Fruit fly (Drosophila melanogaster) whole organism, embryonic: ENCODE results near the gene CG33235.

ENCODE experiments used
- B-H1 ChIP-seq: fragments of 200-800 bp; sonication (Bioruptor generic); IDR thresholded peaks from 3 replicates; pipeline ENCODE4 v1.3.6; 2022; ENCODE audit warnings: missing biosample characterization, missing genetic modification characterization
- BtbVII ChIP-seq: fragments of 200-800 bp; sonication (Bioruptor generic); optimal IDR thresholded peaks from 3 replicates; lab custom pipeline; 2017; ENCODE audit warnings: missing biosample characterization, mild to moderate bottlenecking, missing genetic modification characterization
- CG1024 ChIP-seq: fragments of 200-800 bp; sonication (Bioruptor generic); IDR thresholded peaks from 2 replicates; pipeline ENCODE4 v1.3.6; 2022; ENCODE audit warnings: missing biosample characterization, missing genetic modification characterization
- CG10654 ChIP-seq: fragments of 200-800 bp; sonication (Bioruptor generic); optimal IDR thresholded peaks from 2 replicates; lab custom pipeline; 2016; ENCODE audit warnings: missing biosample characterization, missing genetic modification characterization
- CG12104 ChIP-seq: fragments of 200-800 bp; sonication (Bioruptor generic); optimal IDR thresholded peaks from 3 replicates; lab custom pipeline; 2016; ENCODE audit warnings: missing biosample characterization, missing genetic modification characterization
- CG12744 ChIP-seq: fragments of 200-800 bp; sonication (Bioruptor generic); optimal IDR thresholded peaks from 2 replicates; lab custom pipeline; 2016; ENCODE audit warnings: missing biosample characterization, missing genetic modification characterization
- CG12769 ChIP-seq: fragments of 200-800 bp; sonication (Bioruptor generic); optimal IDR thresholded peaks from 2 replicates; lab custom pipeline; 2019; ENCODE audit warnings: missing biosample characterization, mild to moderate bottlenecking, missing genetic modification characterization, moderate library complexity
- CG1792 ChIP-seq: fragments of 200-800 bp; sonication (Bioruptor generic); optimal IDR thresholded peaks from 2 replicates; lab custom pipeline; 2016; ENCODE audit warnings: missing biosample characterization, missing genetic modification characterization
- CG2202 ChIP-seq: fragments of 200-800 bp; sonication (Bioruptor generic); optimal IDR thresholded peaks from 2 replicates; lab custom pipeline; 2018; ENCODE audit warnings: missing biosample characterization, mild to moderate bottlenecking, missing genetic modification characterization
- CG3065 ChIP-seq: fragments of 200-800 bp; sonication (Bioruptor generic); optimal IDR thresholded peaks from 2 replicates; lab custom pipeline; 2016; ENCODE audit warnings: missing biosample characterization, missing genetic modification characterization
- CG34376 ChIP-seq: fragments of 200-800 bp; sonication (Bioruptor generic); optimal IDR thresholded peaks from 2 replicates; lab custom pipeline; 2018; ENCODE audit warnings: missing biosample characterization, mild to moderate bottlenecking, missing genetic modification characterization
- CG34422 ChIP-seq: fragments of 200-800 bp; sonication (Bioruptor generic); IDR thresholded peaks from 3 replicates; pipeline ENCODE4 v1.3.6; 2022; ENCODE audit warnings: missing biosample characterization, missing genetic modification characterization
- CG4404 ChIP-seq: fragments of 200-800 bp; sonication (Bioruptor generic); IDR thresholded peaks from 2 replicates; pipeline ENCODE4 v1.3.6; 2022; ENCODE audit warnings: missing biosample characterization, missing genetic modification characterization
- CG6254 ChIP-seq: fragments of 200-800 bp; sonication (Bioruptor generic); optimal IDR thresholded peaks from 3 replicates; lab custom pipeline; 2017; ENCODE audit warnings: mild to moderate bottlenecking, missing biosample characterization, missing genetic modification reagents, missing genetic modification characterization
- CG8089 ChIP-seq: fragments of 200-800 bp; sonication (Bioruptor generic); optimal IDR thresholded peaks from 3 replicates; lab custom pipeline; 2016; ENCODE audit warnings: missing biosample characterization, missing genetic modification characterization
- CG9797 ChIP-seq: fragments of 200-800 bp; sonication (Bioruptor generic); optimal IDR thresholded peaks from 3 replicates; lab custom pipeline; 2018; ENCODE audit warnings: missing biosample characterization, mild to moderate bottlenecking, missing genetic modification characterization
- CG9876 ChIP-seq: fragments of 200-800 bp; sonication (Bioruptor generic); optimal IDR thresholded peaks from 2 replicates; lab custom pipeline; 2016; ENCODE audit warnings: missing biosample characterization, missing genetic modification characterization
- Dfd ChIP-seq, 2 experiments: fragments of >200 bp; optimal IDR thresholded peaks; 2 replicates each; lab custom pipeline; 2017; ENCODE audit warnings: missing biosample characterization in 2 of 2, missing genetic modification characterization in 2 of 2
- Fer2 ChIP-seq: fragments of 200-800 bp; sonication (Bioruptor generic); optimal IDR thresholded peaks from 2 replicates; lab custom pipeline; 2018; ENCODE audit warnings: missing biosample characterization, mild to moderate bottlenecking, missing genetic modification characterization, moderate library complexity
- H15 ChIP-seq: fragments of 200-800 bp; sonication (Bioruptor generic); IDR thresholded peaks from 3 replicates; pipeline ENCODE4 v1.3.6; 2022; ENCODE audit warnings: missing biosample characterization, missing genetic modification characterization
- HLHmδ ChIP-seq: fragments of 200-800 bp; sonication (Bioruptor generic); optimal IDR thresholded peaks from 2 replicates; lab custom pipeline; 2018; ENCODE audit warnings: missing biosample characterization, mild to moderate bottlenecking, missing genetic modification characterization, moderate library complexity
- Hmx ChIP-seq: fragments of 200-800 bp; sonication (Bioruptor generic); optimal IDR thresholded peaks from 2 replicates; lab custom pipeline; 2016; ENCODE audit warnings: missing biosample characterization, missing genetic modification characterization
- Lim3 ChIP-seq: fragments of 200-800 bp; sonication (Bioruptor generic); IDR thresholded peaks from 2 replicates; pipeline ENCODE4 v1.3.6; 2022; ENCODE audit warnings: missing biosample characterization, missing genetic modification characterization
- Nf-YB ChIP-seq: fragments of 200-800 bp; sonication (Bioruptor generic); optimal IDR thresholded peaks from 3 replicates; lab custom pipeline; 2019; ENCODE audit warnings: missing biosample characterization, mild to moderate bottlenecking, missing genetic modification characterization, moderate library complexity
- Sin3A ChIP-seq: fragments of >200 bp; optimal IDR thresholded peaks from 2 replicates; lab custom pipeline; 2018
- Sox100B ChIP-seq: fragments of 200-800 bp; sonication (Bioruptor generic); optimal IDR thresholded peaks from 3 replicates; lab custom pipeline; 2018; ENCODE audit warnings: missing biosample characterization, mild to moderate bottlenecking, missing genetic modification characterization
- crc ChIP-seq: fragments of 200-800 bp; sonication (Bioruptor generic); optimal IDR thresholded peaks from 2 replicates; lab custom pipeline; 2016; ENCODE audit warnings: missing biosample characterization, missing genetic modification characterization
- cwo ChIP-seq: fragments of 200-800 bp; sonication (Bioruptor generic); optimal IDR thresholded peaks from 3 replicates; lab custom pipeline; 2017; ENCODE audit warnings: missing biosample characterization, missing genetic modification characterization, mild to moderate bottlenecking, moderate library complexity, missing genetic modification reagents
- dati ChIP-seq: fragments of 200-800 bp; sonication (Bioruptor generic); IDR thresholded peaks from 2 replicates; pipeline ENCODE4 v1.3.6; 2022; ENCODE audit warnings: missing biosample characterization, missing genetic modification characterization
- disco-r ChIP-seq: fragments of 200-800 bp; sonication (Bioruptor generic); optimal IDR thresholded peaks from 2 replicates; lab custom pipeline; 2016; ENCODE audit warnings: missing biosample characterization, missing genetic modification characterization
- fd102C ChIP-seq: fragments of 200-800 bp; sonication (Bioruptor generic); optimal IDR thresholded peaks from 2 replicates; lab custom pipeline; 2018; ENCODE audit warnings: missing biosample characterization, mild to moderate bottlenecking, missing genetic modification characterization, moderate library complexity
- fru ChIP-seq: fragments of >200 bp; optimal IDR thresholded peaks from 2 replicates; lab custom pipeline; 2017
- hbn ChIP-seq: fragments of 200-800 bp; sonication (Bioruptor generic); IDR thresholded peaks from 2 replicates; pipeline ENCODE4 v1.3.6; 2022; ENCODE audit warnings: missing biosample characterization, missing genetic modification characterization; ENCODE audit not compliant: partially characterized antibody
- hth ChIP-seq: fragments of >200 bp; optimal IDR thresholded peaks from 2 replicates; lab custom pipeline; 2017; ENCODE audit warnings: inconsistent platforms
- inv ChIP-seq: fragments of 200-800 bp; sonication (Bioruptor generic); IDR thresholded peaks from 2 replicates; pipeline ENCODE4 v1.3.6; 2022; ENCODE audit warnings: missing biosample characterization, missing genetic modification characterization; ENCODE audit not compliant: partially characterized antibody
- knrl ChIP-seq: fragments of 200-800 bp; sonication (Bioruptor generic); IDR thresholded peaks from 3 replicates; pipeline ENCODE4 v1.3.6; 2022; ENCODE audit warnings: missing biosample characterization, missing genetic modification characterization; ENCODE audit not compliant: partially characterized antibody
- lov ChIP-seq, 2 experiments: fragments of 200-800 bp in 1 of 2; fragments of >200 bp in 1 of 2; sonication (Bioruptor generic) in 1 of 2; IDR thresholded peaks in 1 of 2; optimal IDR thresholded peaks in 1 of 2; 2 replicates in 1 of 2; 3 replicates in 1 of 2; pipeline versions ENCODE4 v1.3.6 to Lab custom; 2017 to 2022; ENCODE audit warnings: missing biosample characterization in 1 of 2, missing genetic modification characterization in 1 of 2
- nau ChIP-seq: fragments of 200-800 bp; sonication (Bioruptor generic); optimal IDR thresholded peaks from 3 replicates; lab custom pipeline; 2017; ENCODE audit warnings: missing biosample characterization, mild to moderate bottlenecking, missing genetic modification characterization, missing genetic modification reagents
- oc ChIP-seq: fragments of 200-800 bp; sonication (Bioruptor generic); optimal IDR thresholded peaks from 2 replicates; lab custom pipeline; 2018; ENCODE audit warnings: missing biosample characterization, mild to moderate bottlenecking, missing genetic modification characterization, moderate library complexity
- otp ChIP-seq: fragments of 200-800 bp; sonication (Bioruptor generic); IDR thresholded peaks from 3 replicates; pipeline ENCODE4, ENCODE4 v1.3.6; 2022; ENCODE audit warnings: missing biosample characterization, missing genetic modification characterization
- peb ChIP-seq: fragments of 200-800 bp; sonication (Bioruptor generic); IDR thresholded peaks from 2 replicates; pipeline ENCODE4 v1.3.6; 2022; ENCODE audit warnings: missing biosample characterization, missing genetic modification characterization
- pfk ChIP-seq: fragments of 200-800 bp; sonication (Bioruptor generic); optimal IDR thresholded peaks from 2 replicates; lab custom pipeline; 2018; ENCODE audit warnings: missing biosample characterization, mild to moderate bottlenecking, missing genetic modification characterization, moderate library complexity
- prd ChIP-seq, 3 experiments: fragments of >200 bp in 2 of 3; fragments of 200-800 bp in 1 of 3; sonication (Bioruptor generic) in 1 of 3; optimal IDR thresholded peaks in 2 of 3; IDR thresholded peaks in 1 of 3; 2 replicates in 2 of 3; 3 replicates in 1 of 3; pipeline versions ENCODE4 v1.3.6 to Lab custom; 2017 to 2022; ENCODE audit warnings: missing biosample characterization in 1 of 3, missing genetic modification characterization in 1 of 3
- pzg ChIP-seq: fragments of 200-800 bp; sonication (Bioruptor generic); optimal IDR thresholded peaks from 3 replicates; lab custom pipeline; 2018; ENCODE audit warnings: missing biosample characterization, mild to moderate bottlenecking, missing genetic modification characterization, moderate library complexity
- repo ChIP-seq: fragments of 200-800 bp; sonication (Bioruptor generic); optimal IDR thresholded peaks from 2 replicates; lab custom pipeline; 2016; ENCODE audit warnings: missing biosample characterization, missing genetic modification characterization
- shn ChIP-seq: fragments of 200-800 bp; sonication (Bioruptor generic); optimal IDR thresholded peaks from 3 replicates; lab custom pipeline; 2016; ENCODE audit warnings: missing biosample characterization, missing genetic modification characterization
- trh ChIP-seq: fragments of 200-800 bp; sonication (Bioruptor generic); optimal IDR thresholded peaks from 2 replicates; lab custom pipeline; 2016; ENCODE audit warnings: missing biosample characterization, missing genetic modification characterization
- tx ChIP-seq: fragments of 200-800 bp; sonication (Bioruptor generic); optimal IDR thresholded peaks from 2 replicates; lab custom pipeline; 2016; ENCODE audit warnings: missing biosample characterization, missing genetic modification characterization
- vnd ChIP-seq: fragments of 200-800 bp; sonication (Bioruptor generic); IDR thresholded peaks from 3 replicates; pipeline ENCODE4 v1.3.6; 2022; ENCODE audit warnings: missing biosample characterization, missing genetic modification characterization; ENCODE audit not compliant: partially characterized antibody
- wdn ChIP-seq: fragments of 200-800 bp; sonication (Bioruptor generic); IDR thresholded peaks from 2 replicates; pipeline ENCODE4 v1.3.6; 2022; ENCODE audit warnings: missing biosample characterization, missing genetic modification characterization

Gene CG33235

dm6 chrX:11494731-11495277, 3.4 kb upstream of the CG33235 start (continued):
- no peak for TF ChIP-seq wdn (GFP tag; lab: Robert Waterston, UW)
- TF ChIP-seq dati (GFP tag; lab: Robert Waterston, UW): no peak
- peak; percentile 41 for TF ChIP-seq tx
- no peak for TF ChIP-seq fd102C (GFP tag; lab: Kevin White, UChicago)
- no peak for TF ChIP-seq BtbVII (GFP tag; lab: Kevin White, UChicago)
- peak; percentile 80 for TF ChIP-seq CG2202 (tag; lab: Kevin White, UChicago)
- TF ChIP-seq CG9797: peak; percentile 7
- no peak for TF ChIP-seq hth (lab: Kevin White, UChicago)
- TF ChIP-seq oc (tag; lab: Kevin White, UChicago): peak; percentile 53
- peak; percentile 25 for TF ChIP-seq CG3065 (GFP tag; lab: Kevin White, UChicago)
- no peak for TF ChIP-seq Lim3 (GFP tag; lab: Robert Waterston, UW)
- peak; percentile 47 for TF ChIP-seq trh (GFP tag; lab: Kevin White, UChicago)
- no peak for TF ChIP-seq vnd
- no peak for TF ChIP-seq B-H1 (GFP tag; lab: Robert Waterston, UW)
- no peak for TF ChIP-seq H15
- TF ChIP-seq Fer2 (tag; lab: Kevin White, UChicago): no peak
- TF ChIP-seq lov (optimal IDR thresholded peaks at IDR 0.05; lab: Kevin White, UChicago): no peak
- TF ChIP-seq lov (GFP tag; IDR thresholded peaks at IDR 0.05; lab: Robert Waterston, UW): 0 out of 3 replicates have a peak, but pooled peaks have one; percentile 33
- TF ChIP-seq crc: peak; percentile 45
- no peak for TF ChIP-seq inv (GFP tag; lab: Robert Waterston, UW)
- peak; percentile 54 for TF ChIP-seq repo (GFP tag; lab: Kevin White, UChicago)
- no peak for TF ChIP-seq hbn (GFP tag; lab: Robert Waterston, UW)
- peak; percentile 55 for TF ChIP-seq CG12104 (GFP tag; lab: Kevin White, UChicago)
- TF ChIP-seq otp (GFP tag; lab: Robert Waterston, UW): no peak
- peak; percentile 62 for TF ChIP-seq CG8089 (GFP tag; lab: Kevin White, UChicago)
- TF ChIP-seq shn (GFP tag; lab: Kevin White, UChicago): peak; percentile 78
- peak; percentile 58 for TF ChIP-seq Nf-YB (GFP tag; lab: Kevin White, UChicago)
- TF ChIP-seq CG34422 (GFP tag; lab: Robert Waterston, UW): peak; percentile 61; the same call in 1 of the 3 replicates
- peak; percentile 78 for TF ChIP-seq CG6254
- TF ChIP-seq CG9876 (GFP tag; lab: Kevin White, UChicago): peak; percentile 39
- TF ChIP-seq fru (lab: Kevin White, UChicago): no peak
- TF ChIP-seq Sox100B (GFP tag; lab: Kevin White, UChicago): peak; percentile 77
- peak; percentile 52 for TF ChIP-seq CG10654
- no peak for TF ChIP-seq Hmx (GFP tag; lab: Kevin White, UChicago)
- peak; percentile 44 for TF ChIP-seq nau (GFP tag; lab: Kevin White, UChicago)
- no peak for TF ChIP-seq CG1024 (GFP tag; lab: Robert Waterston, UW)
- no peak for TF ChIP-seq CG12744
- peak; percentile 55 for TF ChIP-seq CG12769 (tag; lab: Kevin White, UChicago)
- TF ChIP-seq disco-r (GFP tag; lab: Kevin White, UChicago): peak; percentile 30
- peak; percentile 47; the same call in 1 of the 2 replicates for TF ChIP-seq peb (GFP tag; lab: Robert Waterston, UW)
- no peak for TF ChIP-seq CG34376 (GFP tag; lab: Kevin White, UChicago)
- TF ChIP-seq pfk (GFP tag; lab: Kevin White, UChicago): no peak
- TF ChIP-seq cwo (GFP tag; lab: Kevin White, UChicago): peak; percentile 13
- no peak for TF ChIP-seq HLHmδ (GFP tag; lab: Kevin White, UChicago)
- TF ChIP-seq CG1792 (GFP tag; lab: Kevin White, UChicago): peak; percentile 52
- no peak for TF ChIP-seq knrl (GFP tag; lab: Robert Waterston, UW)
- TF ChIP-seq Sin3A (lab: Kevin White, UChicago): no peak
- peak; percentile 72 for TF ChIP-seq CG4404 (GFP tag; lab: Robert Waterston, UW)
- no peak for TF ChIP-seq Dfd (GFP tag; optimal IDR thresholded peaks at IDR 0.05; lab: Kevin White, UChicago)
- TF ChIP-seq prd (optimal IDR thresholded peaks at IDR 0.05; lab: Kevin White, UChicago): no peak
- TF ChIP-seq prd (GFP tag; IDR thresholded peaks at IDR 0.05; lab: Robert Waterston, UW): peak; percentile 75; the same call in 2 of the 3 replicates
- TF ChIP-seq pzg (GFP tag; lab: Kevin White, UChicago): no peak
